Worm (Caenorhabditis elegans) whole organism, late embryonic: ENCODE data around the gene let-805.

Experiments used
- C38D4.7 ChIP-seq: fragments of 200-800 bp; sonication (Bioruptor generic); optimal IDR thresholded peaks from 2 replicates; lab custom pipeline; 2018; ENCODE audit warnings: mild to moderate bottlenecking, missing genetic modification characterization, moderate library complexity, missing compliant biosample characterization
- K09A11.1 ChIP-seq: sonication (generic microtip); optimal IDR thresholded peaks from 2 replicates; lab custom pipeline; 2017; ENCODE audit warnings: antibody characterized with exemption, mild to moderate bottlenecking, missing genetic modification characterization, missing compliant biosample characterization; ENCODE audit not compliant: insufficient read depth
- T23F11.4 ChIP-seq: fragments of 200-800 bp; sonication (Bioruptor generic); optimal IDR thresholded peaks from 2 replicates; lab custom pipeline; 2018; ENCODE audit warnings: mild to moderate bottlenecking, missing genetic modification characterization, missing compliant biosample characterization
- ceh-19 ChIP-seq: fragments of 200-800 bp; sonication (Bioruptor generic); optimal IDR thresholded peaks from 2 replicates; lab custom pipeline; 2018; ENCODE audit warnings: mild to moderate bottlenecking, missing genetic modification characterization, missing compliant biosample characterization
- ceh-45 ChIP-seq: fragments of 200-800 bp; sonication (Bioruptor generic); IDR thresholded peaks from 2 replicates; pipeline ENCODE4 v1.3.6; 2022; ENCODE audit warnings: missing genetic modification reagents, missing genetic modification characterization, missing compliant biosample characterization
- dmd-4 ChIP-seq: sonication (generic microtip); optimal IDR thresholded peaks from 2 replicates; lab custom pipeline; 2016; ENCODE audit warnings: borderline replicate concordance, missing genetic modification characterization, missing compliant biosample characterization
- ets-4 ChIP-seq: sonication (generic microtip); optimal IDR thresholded peaks from 2 replicates; lab custom pipeline; 2016; ENCODE audit warnings: missing genetic modification characterization, missing compliant biosample characterization
- fax-1 ChIP-seq: sonication (generic microtip); optimal IDR thresholded peaks from 2 replicates; lab custom pipeline; 2016; ENCODE audit warnings: missing genotype, missing genetic modification characterization, missing compliant biosample characterization
- hlh-13 ChIP-seq: fragments of 200-800 bp; sonication (Bioruptor generic); optimal IDR thresholded peaks from 2 replicates; lab custom pipeline; 2018; ENCODE audit warnings: mild to moderate bottlenecking, missing genetic modification characterization, missing compliant biosample characterization
- hlh-15 ChIP-seq: sonication (generic microtip); optimal IDR thresholded peaks from 2 replicates; lab custom pipeline; 2016; ENCODE audit warnings: missing genetic modification characterization, missing compliant biosample characterization
- hlh-30 ChIP-seq: sonication (generic microtip); optimal IDR thresholded peaks from 2 replicates; lab custom pipeline; 2017; ENCODE audit warnings: antibody characterized with exemption, missing genetic modification characterization, missing compliant biosample characterization; ENCODE audit not compliant: insufficient read depth
- lim-6 ChIP-seq: sonication (generic microtip); optimal IDR thresholded peaks from 2 replicates; lab custom pipeline; 2016; ENCODE audit warnings: missing genetic modification characterization, missing compliant biosample characterization
- nhr-11 ChIP-seq: fragments of 150-350 bp; optimal IDR thresholded peaks from 2 replicates; lab custom pipeline; 2014; ENCODE audit warnings: missing biosample characterization, missing genetic modification characterization
- nhr-232 ChIP-seq: sonication (generic microtip); optimal IDR thresholded peaks from 2 replicates; lab custom pipeline; 2016; ENCODE audit warnings: missing genetic modification characterization, missing compliant biosample characterization
- npax-4 ChIP-seq: sonication (generic microtip); optimal IDR thresholded peaks from 2 replicates; lab custom pipeline; 2016; ENCODE audit warnings: missing genetic modification characterization, missing compliant biosample characterization
- odd-2 ChIP-seq: sonication (generic microtip); optimal IDR thresholded peaks from 2 replicates; lab custom pipeline; 2017; ENCODE audit warnings: antibody characterized with exemption, mild to moderate bottlenecking, missing genetic modification characterization, missing compliant biosample characterization
- pag-3 ChIP-seq: sonication (generic microtip); optimal IDR thresholded peaks from 2 replicates; lab custom pipeline; 2016; ENCODE audit warnings: missing compliant biosample characterization, missing genetic modification characterization, borderline replicate concordance
- pros-1 ChIP-seq: fragments of 150-350 bp; optimal IDR thresholded peaks from 2 replicates; lab custom pipeline; 2014; ENCODE audit warnings: missing biosample characterization, missing genetic modification reagents, missing genetic modification characterization
- ref-2 ChIP-seq: sonication (generic microtip); optimal IDR thresholded peaks from 2 replicates; lab custom pipeline; 2016; ENCODE audit warnings: missing genetic modification characterization, missing compliant biosample characterization
- unc-3 ChIP-seq, 2 experiments: fragments of 200-800 bp in 1 of 2; sonication (Bioruptor generic) in 1 of 2; sonication (generic microtip) in 1 of 2; conservative IDR thresholded peaks in 1 of 2; optimal IDR thresholded peaks in 1 of 2; 2 replicates each; pipeline versions ENCODE4 v1.3.6 to Lab custom; 2016 to 2022; ENCODE audit warnings: missing compliant biosample characterization in 2 of 2, missing genetic modification characterization in 2 of 2, missing genetic modification reagents in 1 of 2
- unc-55 ChIP-seq: sonication (generic microtip); optimal IDR thresholded peaks from 2 replicates; lab custom pipeline; 2017; ENCODE audit warnings: missing biosample characterization, missing genetic modification reagents, missing genetic modification characterization

let-805 gene

ce11 chrIII:2724992-2725220 lies 67.0 kb downstream of the let-805 start, which contains the start of gene Y71H2AM.11:
Y71H2AM.11 (minus strand) TSS chrIII:2725092.
- TF ChIP-seq ref-2 (tag; lab: Kevin White, UChicago), result no peak
- TF ChIP-seq hlh-15 (tag; lab: Kevin White, UChicago), result no peak
- no peak for TF ChIP-seq pros-1
- TF ChIP-seq npax-4 (tag; lab: Kevin White, UChicago), result no peak

- no peak for TF ChIP-seq ceh-19
- no peak for TF ChIP-seq nhr-232 (tag; lab: Kevin White, UChicago)
- no peak for TF ChIP-seq dmd-4 (tag; lab: Kevin White, UChicago)
- no peak for TF ChIP-seq lim-6 (tag; lab: Kevin White, UChicago)
- no peak for TF ChIP-seq hlh-13
- TF ChIP-seq nhr-11 (tag; lab: Kevin White, UChicago), result no peak
- no peak for TF ChIP-seq pag-3
- no peak for TF ChIP-seq hlh-30
- TF ChIP-seq unc-55, result no peak
- TF ChIP-seq fax-1, result no peak
- no peak for TF ChIP-seq T23F11.4
- no peak for TF ChIP-seq C38D4.7 (GFP tag; lab: Kevin White, UChicago)
- no peak for TF ChIP-seq pros-1
- TF ChIP-seq unc-3 (GFP tag; conservative IDR thresholded peaks at IDR 0.05; lab: Robert Waterston, UW), result no peak
- no peak for TF ChIP-seq unc-3 (tag; optimal IDR thresholded peaks at IDR 0.05; lab: Kevin White, UChicago)
- no peak for TF ChIP-seq odd-2
- TF ChIP-seq ceh-45 (GFP tag; lab: Robert Waterston, UW), result no peak
- TF ChIP-seq ets-4 (tag; lab: Kevin White, UChicago), result no peak
- TF ChIP-seq K09A11.1 (tag; lab: Kevin White, UChicago), result no peak
- TF ChIP-seq, all 69 proteins: peak for 0
Observed at ce11 chrIII:2725221-2726203, 67.6 kb downstream of the let-805 start, which contains the start of gene cosa-1. cosa-1 (plus strand) TSS chrIII:2726116.
